Worm (Caenorhabditis elegans): Measurements from ENCODE around the gene srbc-66.

DNA sequence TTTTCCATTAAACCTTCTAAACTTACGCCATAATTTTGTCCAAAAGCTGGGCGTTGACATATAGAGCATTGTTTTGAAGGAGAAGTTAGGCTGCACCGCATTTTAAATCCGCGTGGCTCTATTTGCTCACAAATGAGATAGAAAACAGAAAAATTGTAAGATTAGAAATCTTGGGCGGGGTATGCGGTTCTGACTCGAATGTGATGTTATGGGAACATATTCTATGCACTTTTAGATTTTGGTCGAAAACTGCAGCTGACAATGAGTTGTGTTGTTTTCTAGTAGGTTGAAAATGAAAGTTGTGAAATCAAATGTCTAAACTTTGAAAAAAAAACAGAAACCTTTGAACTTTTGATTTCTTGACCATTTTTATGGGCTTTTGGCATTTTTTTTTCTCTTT is 12.8 kb downstream of the srbc-66 start, which contains the start of gene nhr-222:
- no peak for TF ChIP-seq unc-62 (GFP tag; optimal IDR thresholded peaks at IDR 0.05 in 1 of 2)
- TF ChIP-seq unc-62 (tag; optimal IDR thresholded peaks at IDR 0.05), result no peak
- no peak for TF ChIP-seq nhr-11 (tag; optimal IDR thresholded peaks at IDR 0.05)
- no peak for TF ChIP-seq nhr-77 (tag; optimal IDR thresholded peaks at IDR 0.05)
- no peak for TF ChIP-seq dve-1 (tag; optimal IDR thresholded peaks at IDR 0.05; ENCODE audit: insufficient read depth)
- TF ChIP-seq ama-1 (optimal IDR thresholded peaks at IDR 0.05), result no peak
- TF ChIP-seq hlh-11 (tag; optimal IDR thresholded peaks at IDR 0.05), result no peak
- no peak for TF ChIP-seq zfp-2 (tag; optimal IDR thresholded peaks at IDR 0.05)
- no peak for TF ChIP-seq zag-1 (tag; optimal IDR thresholded peaks at IDR 0.05)
- TF ChIP-seq T26A8.4 (GFP tag; IDR thresholded peaks at IDR 0.05), result no peak
- TF ChIP-seq lsy-2 (tag; optimal IDR thresholded peaks at IDR 0.05), result no peak
- no peak for TF ChIP-seq lin-39 (tag; optimal IDR thresholded peaks at IDR 0.05)
- TF ChIP-seq nhr-28 (tag; optimal IDR thresholded peaks at IDR 0.05), result no peak
